Worm (Caenorhabditis elegans): Measurements from ENCODE around the gene set-5.

DNA sequence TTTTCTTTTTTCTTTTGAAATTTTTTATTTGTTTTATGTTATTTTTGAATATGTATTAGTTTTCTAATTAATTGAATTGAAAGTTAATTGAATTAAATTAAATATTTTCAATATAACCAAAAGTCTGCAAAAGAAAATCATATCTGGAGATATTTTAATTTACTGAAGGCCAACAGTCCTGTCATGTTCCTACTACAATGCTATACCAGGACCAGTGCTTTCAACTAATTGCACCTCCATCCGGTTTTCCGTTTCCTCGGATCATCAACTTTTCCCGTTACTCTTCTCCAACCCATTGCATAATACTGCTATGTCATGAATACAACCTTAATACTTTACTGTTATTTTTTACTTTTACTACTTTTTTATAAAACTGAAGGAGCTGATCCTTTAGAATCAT, 13.6 kb downstream of the set-5 start, which contains the start of gene R08A2.5:
- TF ChIP-seq nhr-28 (tag; optimal IDR thresholded peaks at IDR 0.05) (no peak), mdl-1 (tag; optimal IDR thresholded peaks at IDR 0.05) (no peak), fos-1 (tag; optimal IDR thresholded peaks at IDR 0.05) (no peak), lin-13 (GFP tag; optimal IDR thresholded peaks at IDR 0.05) (no peak), ama-1 (optimal IDR thresholded peaks at IDR 0.05) (no peak), isw-1 (GFP tag; IDR thresholded peaks at IDR 0.05) (no peak), mep-1 (tag; optimal IDR thresholded peaks at IDR 0.05) (no peak), aly-2 (tag; optimal IDR thresholded peaks at IDR 0.05) (no peak), tbx-2 (tag; optimal IDR thresholded peaks at IDR 0.05) (no peak), skn-1 (tag; optimal IDR thresholded peaks at IDR 0.05) (no peak), sptf-1 (tag; optimal IDR thresholded peaks at IDR 0.05) (no peak)

All from whole organism, L1 larva.